Fruit fly (Drosophila melanogaster): ENCODE measurements around the gene CG9312.

Gene CG9312

DNA sequence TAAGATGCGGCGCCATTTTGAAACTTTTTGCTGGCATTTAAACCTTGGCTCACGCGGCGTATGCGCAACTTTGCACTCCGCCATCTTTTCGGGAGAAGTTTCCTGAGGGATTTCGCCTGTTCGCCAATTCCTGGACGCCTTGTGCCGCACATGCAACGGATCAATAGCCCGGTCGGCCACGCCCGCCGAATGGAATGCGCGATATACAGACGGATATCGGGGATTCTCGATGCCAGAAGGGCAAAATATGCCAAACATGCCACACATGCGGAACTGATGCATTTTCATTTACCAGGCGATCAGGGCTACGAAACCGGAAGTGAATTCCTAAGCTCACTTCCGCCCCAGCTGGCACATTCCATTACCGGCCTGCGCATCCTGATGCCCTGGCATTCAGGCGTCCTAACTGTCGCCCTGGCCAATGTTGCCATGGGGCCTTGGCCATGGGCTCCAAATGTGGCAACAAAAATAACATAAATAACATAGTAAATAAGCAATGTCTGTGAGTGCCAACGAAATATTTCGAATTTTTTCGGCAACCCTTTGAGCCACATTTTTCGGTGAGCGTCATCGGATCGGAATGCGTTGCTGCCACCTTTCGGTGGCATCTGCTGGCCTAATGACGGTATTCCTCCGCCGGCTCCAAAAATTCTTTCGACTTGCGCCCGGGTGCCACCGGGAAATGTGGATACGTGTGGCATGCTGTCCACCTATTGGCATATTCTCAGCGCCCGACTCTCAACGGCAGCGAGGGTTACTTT is 36.7 kb downstream of the CG9312 start (continued):
- TF ChIP-seq CG4328 (GFP tag; optimal IDR thresholded peaks at IDR 0.05), result peak; percentile 18
- TF ChIP-seq B-H2 (GFP tag; optimal IDR thresholded peaks at IDR 0.05), result peak; percentile 75
- TF ChIP-seq CG2875 (GFP tag; optimal IDR thresholded peaks at IDR 0.05), result no peak
- 0 out of 3 replicates have a peak, but pooled peaks have one; percentile 8 for TF ChIP-seq ken (GFP tag; IDR thresholded peaks at IDR 0.05)
- TF ChIP-seq CG5953 (GFP tag; IDR thresholded peaks at IDR 0.05), result no peak
- no peak for TF ChIP-seq hth (optimal IDR thresholded peaks at IDR 0.05)
- TF ChIP-seq Ets97D (GFP tag; optimal IDR thresholded peaks at IDR 0.05), result peak; percentile 70
- TF ChIP-seq Atf3 (GFP tag; optimal IDR thresholded peaks at IDR 0.05), result peak; percentile 17
- no peak for TF ChIP-seq CG17802 (tag; optimal IDR thresholded peaks at IDR 0.05)
- TF ChIP-seq CG12659 (GFP tag; optimal IDR thresholded peaks at IDR 0.05), result no peak
- no peak for TF ChIP-seq CG11696 (GFP tag; IDR thresholded peaks at IDR 0.05)
- peak; percentile 12 for TF ChIP-seq nmo (GFP tag; optimal IDR thresholded peaks at IDR 0.05)
- no peak for TF ChIP-seq CG8290 (GFP tag; optimal IDR thresholded peaks at IDR 0.05)
- peak in 1 of 2 experiments; percentile 19 for TF ChIP-seq CG8290 (tag; optimal IDR thresholded peaks at IDR 0.05)
- no peak for TF ChIP-seq eyg (GFP tag; optimal IDR thresholded peaks at IDR 0.05)
- peak; percentile 75 for TF ChIP-seq CG34376 (GFP tag; optimal IDR thresholded peaks at IDR 0.05)
- peak; percentile 97 for TF ChIP-seq onecut (GFP tag; IDR thresholded peaks at IDR 0.05)
- peak; percentile 100 for TF ChIP-seq sd (tag; optimal IDR thresholded peaks at IDR 0.05)
- TF ChIP-seq CG6765 (GFP tag; optimal IDR thresholded peaks at IDR 0.05), result peak; percentile 48
- TF ChIP-seq unpg (GFP tag; optimal IDR thresholded peaks at IDR 0.05), result no peak
- TF ChIP-seq CG12769 (tag; optimal IDR thresholded peaks at IDR 0.05), result peak; percentile 67
- TF ChIP-seq Fer1 (GFP tag; optimal IDR thresholded peaks at IDR 0.05), result peak; percentile 55
- peak; percentile 77 for TF ChIP-seq CG7372 (GFP tag; IDR thresholded peaks at IDR 0.05)
- peak; percentile 41 for TF ChIP-seq CG11504 (tag; optimal IDR thresholded peaks at IDR 0.05)
- no peak for TF ChIP-seq lbe (GFP tag; optimal IDR thresholded peaks at IDR 0.05)
- peak; percentile 15 for TF ChIP-seq Meics (GFP tag; optimal IDR thresholded peaks at IDR 0.05)
- peak; percentile 45 for TF ChIP-seq Hand (GFP tag; optimal IDR thresholded peaks at IDR 0.05)
- TF ChIP-seq HHEX (GFP tag; optimal IDR thresholded peaks at IDR 0.05), result peak; percentile 8
- peak; percentile 92 for TF ChIP-seq CG13894 (tag; optimal IDR thresholded peaks at IDR 0.05)
- TF ChIP-seq sens (GFP tag), result peak; percentile 10
- TF ChIP-seq CG10543 (GFP tag; optimal IDR thresholded peaks at IDR 0.05), result peak; percentile 44
- TF ChIP-seq sens-2 (GFP tag; IDR thresholded peaks at IDR 0.05), result no peak
- peak; percentile 97 for TF ChIP-seq nerfin-1 (tag; optimal IDR thresholded peaks at IDR 0.05)
- TF ChIP-seq CG3281 (GFP tag; optimal IDR thresholded peaks at IDR 0.05), result peak; percentile 25
- no peak for TF ChIP-seq Trl (optimal IDR thresholded peaks at IDR 0.05)
- no peak for TF ChIP-seq Trl (GFP tag; optimal IDR thresholded peaks at IDR 0.05)
- no peak for TF ChIP-seq fd64A (GFP tag; optimal IDR thresholded peaks at IDR 0.05)
- TF ChIP-seq phol (tag; optimal IDR thresholded peaks at IDR 0.05), result peak; percentile 26
- TF ChIP-seq insv (GFP tag; optimal IDR thresholded peaks at IDR 0.05), result peak in 1 of 2 experiments; percentile 30
- peak; percentile 26 for TF ChIP-seq pfk (GFP tag; optimal IDR thresholded peaks at IDR 0.05)
- peak; percentile 64 for TF ChIP-seq abd-A (tag; optimal IDR thresholded peaks at IDR 0.05)
- peak; percentile 37 for TF ChIP-seq HLHmδ (GFP tag; optimal IDR thresholded peaks at IDR 0.05)
- peak; percentile 50 for TF ChIP-seq mirr (GFP tag; optimal IDR thresholded peaks at IDR 0.05)
- 0 out of 2 replicates have a peak, but pooled peaks have one; percentile 21 for TF ChIP-seq Scr (GFP tag; IDR thresholded peaks at IDR 0.05; ENCODE audit: partially characterized antibody)
- no peak for TF ChIP-seq dan (GFP tag; IDR thresholded peaks at IDR 0.05)
- 0 out of 4 replicates have a peak, but pooled peaks have one; percentile 31 for TF ChIP-seq chinmo (GFP tag; IDR thresholded peaks at IDR 0.05; ENCODE audit: partially characterized antibody)

Measured in whole organism, embryonic.